Fruit fly (Drosophila melanogaster) whole organism, embryonic: ENCODE results near the gene slmo.

Source experiments
- Aef1 ChIP-seq: fragments of 200-800 bp; sonication (Bioruptor generic); IDR thresholded peaks from 3 replicates; pipeline ENCODE4 v1.3.6; 2022; ENCODE audit warnings: missing biosample characterization, missing genetic modification characterization
- Blimp-1 ChIP-seq: fragments of 200-800 bp; sonication (Bioruptor generic); optimal IDR thresholded peaks from 3 replicates; lab custom pipeline; 2018; ENCODE audit warnings: missing biosample characterization, missing genetic modification characterization, mild to moderate bottlenecking, moderate library complexity, missing genetic modification reagents
- CG10543 ChIP-seq: fragments of 200-800 bp; sonication (Bioruptor generic); optimal IDR thresholded peaks from 3 replicates; lab custom pipeline; 2017; ENCODE audit warnings: missing biosample characterization, mild to moderate bottlenecking, missing genetic modification characterization, moderate library complexity
- CG12769 ChIP-seq: fragments of 200-800 bp; sonication (Bioruptor generic); optimal IDR thresholded peaks from 2 replicates; lab custom pipeline; 2019; ENCODE audit warnings: missing biosample characterization, mild to moderate bottlenecking, missing genetic modification characterization, moderate library complexity
- CG13296 ChIP-seq: fragments of 200-800 bp; sonication (Bioruptor generic); optimal IDR thresholded peaks from 3 replicates; lab custom pipeline; 2018; ENCODE audit warnings: missing biosample characterization, mild to moderate bottlenecking, missing genetic modification characterization
- CG13894 ChIP-seq: fragments of 200-800 bp; sonication (Bioruptor generic); optimal IDR thresholded peaks from 3 replicates; lab custom pipeline; 2018; ENCODE audit warnings: missing biosample characterization, mild to moderate bottlenecking, missing genetic modification characterization, moderate library complexity
- CG15073 ChIP-seq: fragments of 200-800 bp; sonication (Bioruptor generic); optimal IDR thresholded peaks from 2 replicates; lab custom pipeline; 2016; ENCODE audit warnings: missing biosample characterization, missing genetic modification characterization
- CG34376 ChIP-seq: fragments of 200-800 bp; sonication (Bioruptor generic); optimal IDR thresholded peaks from 2 replicates; lab custom pipeline; 2018; ENCODE audit warnings: missing biosample characterization, mild to moderate bottlenecking, missing genetic modification characterization
- CG3726 ChIP-seq: fragments of 200-800 bp; sonication (Bioruptor generic); IDR thresholded peaks from 3 replicates; pipeline ENCODE4, ENCODE4 v1.3.6; 2022; ENCODE audit warnings: missing biosample characterization, missing genetic modification characterization
- CG42726 ChIP-seq: fragments of 200-800 bp; sonication (Bioruptor generic); IDR thresholded peaks from 2 replicates; pipeline ENCODE4 v1.3.6; 2022; ENCODE audit warnings: missing biosample characterization, missing genetic modification characterization; ENCODE audit not compliant: partially characterized antibody
- CG6254 ChIP-seq: fragments of 200-800 bp; sonication (Bioruptor generic); optimal IDR thresholded peaks from 3 replicates; lab custom pipeline; 2017; ENCODE audit warnings: mild to moderate bottlenecking, missing biosample characterization, missing genetic modification reagents, missing genetic modification characterization
- CG8290 ChIP-seq, 3 experiments: fragments of 200-800 bp; sonication (Bioruptor generic); optimal IDR thresholded peaks; 2 replicates each; lab custom pipeline; 2016 to 2019; ENCODE audit warnings: missing biosample characterization in 3 of 3, missing genetic modification characterization in 3 of 3, mild to moderate bottlenecking in 2 of 3, moderate library complexity in 1 of 3
- Fer1 ChIP-seq: fragments of 200-800 bp; sonication (Bioruptor generic); optimal IDR thresholded peaks from 2 replicates; lab custom pipeline; 2017; ENCODE audit warnings: missing biosample characterization, mild to moderate bottlenecking, missing genetic modification characterization
- HHEX ChIP-seq: fragments of 200-800 bp; sonication (Bioruptor generic); optimal IDR thresholded peaks from 3 replicates; lab custom pipeline; 2017; ENCODE audit warnings: missing biosample characterization, mild to moderate bottlenecking, missing genetic modification characterization, missing genetic modification reagents
- Lim3 ChIP-seq: fragments of 200-800 bp; sonication (Bioruptor generic); IDR thresholded peaks from 2 replicates; pipeline ENCODE4 v1.3.6; 2022; ENCODE audit warnings: missing biosample characterization, missing genetic modification characterization
- MESR4 ChIP-seq: fragments of 200-800 bp; sonication (Bioruptor generic); optimal IDR thresholded peaks from 2 replicates; lab custom pipeline; 2018; ENCODE audit warnings: missing biosample characterization, mild to moderate bottlenecking, missing genetic modification characterization, moderate library complexity
- Med ChIP-seq: fragments of 200-800 bp; sonication (Bioruptor generic); peaks from one replicate; lab custom pipeline; 2016; ENCODE audit warnings: missing biosample characterization, missing genetic modification characterization, mild to moderate bottlenecking, inconsistent platforms, moderate library complexity
- Oaz ChIP-seq: fragments of 200-800 bp; sonication (Bioruptor generic); IDR thresholded peaks from 2 replicates; pipeline ENCODE4 v1.3.6; 2022; ENCODE audit warnings: missing biosample characterization, missing genetic modification characterization
- Poxn ChIP-seq: fragments of 200-800 bp; sonication (Bioruptor generic); IDR thresholded peaks from 2 replicates; pipeline ENCODE4 v1.3.6; 2022; ENCODE audit warnings: missing biosample characterization, missing genetic modification characterization
- Sox102F ChIP-seq: fragments of 200-800 bp; sonication (Bioruptor generic); optimal IDR thresholded peaks from 2 replicates; lab custom pipeline; 2018; ENCODE audit warnings: missing biosample characterization, mild to moderate bottlenecking, missing genetic modification characterization, moderate library complexity
- Trl ChIP-seq, 3 experiments: fragments of >200 bp in 2 of 3; fragments of 200-800 bp in 1 of 3; sonication (Bioruptor generic) in 1 of 3; optimal IDR thresholded peaks; 2 replicates in 1 of 3; 3 replicates in 2 of 3; lab custom pipeline; 2016 to 2017; ENCODE audit warnings: missing biosample characterization in 1 of 3, missing genetic modification characterization in 1 of 3
- abd-A ChIP-seq: fragments of 200-800 bp; sonication (Bioruptor generic); optimal IDR thresholded peaks from 3 replicates; lab custom pipeline; 2019; ENCODE audit warnings: missing biosample characterization, mild to moderate bottlenecking, missing genetic modification characterization, moderate library complexity
- ash1 ChIP-seq: fragments of 200-800 bp; sonication (Bioruptor generic); optimal IDR thresholded peaks from 2 replicates; lab custom pipeline; 2018; ENCODE audit warnings: missing biosample characterization, mild to moderate bottlenecking, missing genetic modification characterization
- az2 ChIP-seq: fragments of 200-800 bp; sonication (Bioruptor generic); optimal IDR thresholded peaks from 3 replicates; lab custom pipeline; 2016; ENCODE audit warnings: missing biosample characterization, missing genetic modification characterization
- bowl ChIP-seq: fragments of 200-800 bp; sonication (Bioruptor generic); IDR thresholded peaks from 2 replicates; pipeline ENCODE4 v1.3.6; 2022; ENCODE audit warnings: missing biosample characterization, missing genetic modification characterization
- chinmo ChIP-seq: fragments of 200-800 bp; sonication (Bioruptor generic); IDR thresholded peaks from 4 replicates; pipeline ENCODE4 v1.3.6; 2022; ENCODE audit warnings: missing biosample characterization, missing genetic modification characterization; ENCODE audit not compliant: partially characterized antibody
- chm ChIP-seq: fragments of 200-800 bp; sonication (Bioruptor generic); IDR thresholded peaks from 2 replicates; pipeline ENCODE4 v1.3.6; 2022; ENCODE audit warnings: missing biosample characterization, missing genetic modification characterization
- ci ChIP-seq: fragments of 200-800 bp; sonication (Bioruptor generic); IDR thresholded peaks from 3 replicates; pipeline ENCODE4 v1.3.6; 2022; ENCODE audit warnings: missing biosample characterization, missing genetic modification characterization
- crol ChIP-seq: fragments of 200-800 bp; sonication (Bioruptor generic); IDR thresholded peaks from 2 replicates; pipeline ENCODE4 v1.3.6; 2022; ENCODE audit warnings: missing biosample characterization, missing genetic modification characterization
- exex ChIP-seq: fragments of 200-800 bp; sonication (Bioruptor generic); optimal IDR thresholded peaks from 4 replicates; lab custom pipeline; 2018; ENCODE audit warnings: missing biosample characterization, mild to moderate bottlenecking, missing genetic modification characterization, moderate library complexity
- gem ChIP-seq: fragments of 200-800 bp; sonication (Bioruptor generic); optimal IDR thresholded peaks from 2 replicates; lab custom pipeline; 2019; ENCODE audit warnings: missing biosample characterization, mild to moderate bottlenecking, missing genetic modification characterization, moderate library complexity
- gfzf ChIP-seq: fragments of 200-800 bp; sonication (Bioruptor generic); optimal IDR thresholded peaks from 2 replicates; lab custom pipeline; 2016; ENCODE audit warnings: missing biosample characterization, mild to moderate bottlenecking, missing genetic modification characterization, moderate library complexity
- grau ChIP-seq: fragments of 200-800 bp; optimal IDR thresholded peaks from 3 replicates; lab custom pipeline; 2019; ENCODE audit warnings: missing biosample characterization, mild to moderate bottlenecking, missing genetic modification characterization, moderate library complexity
- ham ChIP-seq: fragments of 200-800 bp; sonication (Bioruptor generic); IDR thresholded peaks from 2 replicates; pipeline ENCODE4 v1.3.6; 2022; ENCODE audit warnings: missing biosample characterization, missing genetic modification characterization
- jigr1 ChIP-seq: fragments of 200-800 bp; sonication (Bioruptor generic); IDR thresholded peaks from 3 replicates; pipeline ENCODE4 v1.3.6; 2022; ENCODE audit warnings: missing biosample characterization, missing genetic modification characterization
- kah ChIP-seq: fragments of 200-800 bp; sonication (Bioruptor generic); optimal IDR thresholded peaks from 2 replicates; lab custom pipeline; 2018; ENCODE audit warnings: missing biosample characterization, mild to moderate bottlenecking, missing genetic modification characterization
- kni ChIP-seq: fragments of 200-800 bp; sonication (Bioruptor generic); optimal IDR thresholded peaks from 3 replicates; lab custom pipeline; 2017; ENCODE audit warnings: mild to moderate bottlenecking, missing biosample characterization, missing genetic modification reagents, missing genetic modification characterization
- mirr ChIP-seq: fragments of 200-800 bp; sonication (Bioruptor generic); optimal IDR thresholded peaks from 3 replicates; lab custom pipeline; 2018; ENCODE audit warnings: missing biosample characterization, mild to moderate bottlenecking, missing genetic modification characterization
- nerfin-2 ChIP-seq: fragments of 200-800 bp; sonication (Bioruptor generic); IDR thresholded peaks from 2 replicates; pipeline ENCODE4 v1.3.6; 2022; ENCODE audit warnings: missing biosample characterization, missing genetic modification characterization; ENCODE audit not compliant: partially characterized antibody
- pros ChIP-seq: fragments of 200-800 bp; sonication (Bioruptor generic); optimal IDR thresholded peaks from 3 replicates; lab custom pipeline; 2019; ENCODE audit warnings: missing biosample characterization, mild to moderate bottlenecking, missing genetic modification characterization, moderate library complexity
- psq ChIP-seq: fragments of 200-800 bp; sonication (Bioruptor generic); optimal IDR thresholded peaks from 2 replicates; lab custom pipeline; 2017; ENCODE audit warnings: missing biosample characterization, missing genetic modification characterization
- rib ChIP-seq: fragments of 200-800 bp; sonication (Bioruptor generic); IDR thresholded peaks from 2 replicates; pipeline ENCODE4 v1.3.6; 2022; ENCODE audit warnings: missing biosample characterization, missing genetic modification characterization
- sd ChIP-seq: fragments of 200-800 bp; sonication (Bioruptor generic); optimal IDR thresholded peaks from 3 replicates; lab custom pipeline; 2018; ENCODE audit warnings: missing biosample characterization, mild to moderate bottlenecking, missing genetic modification characterization, moderate library complexity
- sisA ChIP-seq: fragments of 200-800 bp; sonication (Bioruptor generic); IDR thresholded peaks from 2 replicates; pipeline ENCODE4 v1.3.6; 2022; ENCODE audit warnings: missing biosample characterization, missing genetic modification characterization
- sqz ChIP-seq: fragments of 200-800 bp; sonication (Bioruptor generic); optimal IDR thresholded peaks from 3 replicates; lab custom pipeline; 2018; ENCODE audit warnings: missing biosample characterization, mild to moderate bottlenecking, missing genetic modification characterization
- toy ChIP-seq: fragments of 200-800 bp; sonication (Bioruptor generic); IDR thresholded peaks from 2 replicates; pipeline ENCODE4 v1.3.6; 2022; ENCODE audit warnings: missing biosample characterization, missing genetic modification characterization
- vvl ChIP-seq: fragments of 200-800 bp; sonication (Bioruptor generic); IDR thresholded peaks from 2 replicates; pipeline ENCODE4 v1.3.6; 2022; ENCODE audit warnings: missing biosample characterization, missing genetic modification characterization
- z ChIP-seq: fragments of 200-800 bp; sonication (Bioruptor generic); IDR thresholded peaks from 3 replicates; pipeline ENCODE4 v1.3.6; 2022; ENCODE audit warnings: missing biosample characterization, missing genetic modification characterization
- zen2 ChIP-seq: fragments of 200-800 bp; sonication (Bioruptor generic); IDR thresholded peaks from 3 replicates; pipeline ENCODE4 v1.3.6; 2022; ENCODE audit warnings: missing biosample characterization, missing genetic modification characterization; ENCODE audit not compliant: partially characterized antibody

Gene slmo

DNA sequence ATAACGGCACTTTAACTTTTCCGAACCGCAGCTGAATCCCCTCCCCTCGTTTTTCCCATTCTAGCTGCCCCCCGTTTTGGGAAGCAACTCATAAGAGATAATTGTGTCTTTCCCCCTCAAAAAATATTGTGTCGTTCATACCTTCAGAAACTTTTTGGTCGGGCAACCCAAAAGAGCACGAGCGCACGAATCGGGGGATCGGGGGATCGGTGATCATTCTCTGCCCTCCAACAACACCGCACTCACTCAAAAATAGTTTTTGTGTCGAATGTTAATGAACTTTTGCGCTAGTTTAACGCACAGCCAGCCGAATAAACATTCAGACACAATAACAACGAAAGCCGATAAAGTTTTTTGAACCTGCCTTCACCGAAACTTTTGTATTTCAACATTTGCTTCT lies 41.9 kb upstream of the slmo start (continued):
- TF ChIP-seq exex (tag; lab: Kevin White, UChicago): no peak
- TF ChIP-seq MESR4 (GFP tag; lab: Kevin White, UChicago): no peak
- TF ChIP-seq CG12769 (tag; lab: Kevin White, UChicago): peak; percentile 92
- TF ChIP-seq vvl: peak; percentile 19; the same call in 1 of the 2 replicates
- TF ChIP-seq rib (GFP tag; lab: Robert Waterston, UW): peak; percentile 69; the same call in 1 of the 2 replicates
- TF ChIP-seq CG13894 (tag; lab: Kevin White, UChicago): peak; percentile 28
- TF ChIP-seq mirr (GFP tag; lab: Kevin White, UChicago): peak; percentile 64
- TF ChIP-seq Oaz: no peak
- peak; percentile 26; the same call in 1 of the 3 replicates for TF ChIP-seq ci (GFP tag; lab: Robert Waterston, UW)
- no peak for TF ChIP-seq Poxn
- no peak for TF ChIP-seq CG8290 (GFP tag; optimal IDR thresholded peaks at IDR 0.05; lab: Kevin White, UChicago)
- peak in 1 of 2 experiments; percentile 30 for TF ChIP-seq CG8290 (tag; optimal IDR thresholded peaks at IDR 0.05; lab: Kevin White, UChicago)
- no peak for TF ChIP-seq toy
- peak; percentile 64 for TF ChIP-seq Aef1 (GFP tag; lab: Robert Waterston, UW)
- TF ChIP-seq z (GFP tag; lab: Robert Waterston, UW): peak; percentile 92
- TF ChIP-seq az2 (GFP tag; lab: Kevin White, UChicago): no peak
- TF ChIP-seq zen2 (GFP tag; lab: Robert Waterston, UW): no peak
- no peak for TF ChIP-seq bowl
- peak; percentile 75 for TF ChIP-seq abd-A (tag; lab: Kevin White, UChicago)
- TF ChIP-seq Fer1 (GFP tag; lab: Kevin White, UChicago): no peak
- peak; percentile 81 for TF ChIP-seq sd
- TF ChIP-seq kah (GFP tag; lab: Kevin White, UChicago): no peak
- TF ChIP-seq kni (GFP tag; lab: Kevin White, UChicago): peak; percentile 87
- 0 out of 2 replicates have a peak, but pooled peaks have one; percentile 8 for TF ChIP-seq nerfin-2 (GFP tag; lab: Robert Waterston, UW)
- TF ChIP-seq Lim3: no peak
- TF ChIP-seq ham (GFP tag; lab: Robert Waterston, UW): no peak
- peak; percentile 69 for TF ChIP-seq Blimp-1 (GFP tag; lab: Kevin White, UChicago)
- TF ChIP-seq pros (GFP tag; lab: Kevin White, UChicago): no peak
- peak; percentile 79 for TF ChIP-seq crol (GFP tag; lab: Robert Waterston, UW)
- no peak for TF ChIP-seq HHEX (GFP tag; lab: Kevin White, UChicago)
- peak; percentile 56; the same call in 1 of the 2 replicates for TF ChIP-seq CG42726 (GFP tag; lab: Robert Waterston, UW)
- no peak for TF ChIP-seq grau
- TF ChIP-seq ash1: no peak
- no peak for TF ChIP-seq gem (tag; lab: Kevin White, UChicago)
- peak; percentile 62 for TF ChIP-seq CG34376 (GFP tag; lab: Kevin White, UChicago)
- no peak for TF ChIP-seq CG6254 (GFP tag; lab: Kevin White, UChicago)
- TF ChIP-seq CG15073: no peak
- TF ChIP-seq CG10543: peak; percentile 68
- peak; percentile 15 for TF ChIP-seq sqz
- peak; percentile 86; the same call in 2 of the 4 replicates for TF ChIP-seq chinmo
- peak; percentile 67 for TF ChIP-seq Med (GFP tag; lab: Kevin White, UChicago)
- TF ChIP-seq CG3726 (GFP tag; lab: Robert Waterston, UW): no peak
- TF ChIP-seq chm (GFP tag; lab: Robert Waterston, UW): 0 out of 2 replicates have a peak, but pooled peaks have one; percentile 27
- no peak for TF ChIP-seq psq (GFP tag; lab: Kevin White, UChicago)
- TF ChIP-seq CG13296 (GFP tag; lab: Kevin White, UChicago): no peak
- TF ChIP-seq Trl (optimal IDR thresholded peaks at IDR 0.05; lab: Kevin White, UChicago): peak in 1 of 2 experiments; percentile 7
- TF ChIP-seq Trl (GFP tag; optimal IDR thresholded peaks at IDR 0.05; lab: Kevin White, UChicago): no peak
- TF ChIP-seq gfzf: no peak
- TF ChIP-seq Sox102F: no peak
- TF ChIP-seq sisA (GFP tag; lab: Robert Waterston, UW): no peak
- no peak for TF ChIP-seq jigr1
